Worm (Caenorhabditis elegans) whole organism, L4 larva: ENCODE results near the gene T15H9.5.

Experiments used
- F26F4.8 ChIP-seq: fragments of 200-800 bp; sonication (Bioruptor generic); conservative IDR thresholded peaks from 2 replicates; pipeline ENCODE4 v1.3.6; 2022; ENCODE audit warnings: missing genetic modification characterization, missing compliant biosample characterization
- T20F7.1 ChIP-seq: fragments of 200-800 bp; sonication (Bioruptor generic); optimal IDR thresholded peaks from 2 replicates; lab custom pipeline; 2018; ENCODE audit warnings: mild to moderate bottlenecking, missing genetic modification characterization, missing compliant biosample characterization
- Y48G9A.11 ChIP-seq: fragments of 200-800 bp; sonication (Bioruptor generic); IDR thresholded peaks from 2 replicates; pipeline ENCODE4 v1.3.6; 2022; ENCODE audit warnings: missing genetic modification reagents, missing genetic modification characterization, missing compliant biosample characterization
- aha-1 ChIP-seq: fragments of 150-350 bp; peaks from one replicate; lab custom pipeline; 2014; ENCODE audit warnings: missing biosample characterization, missing genetic modification characterization
- ceh-20 ChIP-seq: fragments of 200-800 bp; sonication (Bioruptor generic); IDR thresholded peaks from 2 replicates; pipeline ENCODE4 v1.3.6; 2022; ENCODE audit warnings: missing genetic modification reagents, missing genetic modification characterization, missing compliant biosample characterization
- ceh-28 ChIP-seq: fragments of 150-350 bp; optimal IDR thresholded peaks from 2 replicates; lab custom pipeline; 2014; ENCODE audit warnings: missing biosample characterization, missing genetic modification reagents, missing genetic modification characterization
- daf-16 ChIP-seq, 3 experiments: sonication (generic microtip); optimal IDR thresholded peaks; 2 replicates each; lab custom pipeline; 2016 to 2017; ENCODE audit warnings: missing genetic modification characterization in 3 of 3, missing genetic modification reagents in 3 of 3, mild to moderate bottlenecking in 2 of 3, missing compliant biosample characterization in 2 of 3, missing biosample characterization in 1 of 3, moderate library complexity in 1 of 3
- daf-19 ChIP-seq: fragments of 200-800 bp; sonication (Bioruptor generic); conservative IDR thresholded peaks from 2 replicates; pipeline ENCODE4 v1.3.6; 2022; ENCODE audit warnings: missing genetic modification characterization, missing compliant biosample characterization
- dmd-6 ChIP-seq: fragments of 200-800 bp; sonication (Bioruptor generic); IDR thresholded peaks from 2 replicates; pipeline ENCODE4 v1.3.6; 2022; ENCODE audit warnings: missing genetic modification reagents, missing genetic modification characterization, missing compliant biosample characterization
- dmd-8 ChIP-seq: fragments of 200-800 bp; sonication (Bioruptor generic); IDR thresholded peaks from 2 replicates; pipeline ENCODE4 v1.3.6; 2022; ENCODE audit warnings: missing genetic modification characterization, missing compliant biosample characterization
- dmd-9 ChIP-seq: fragments of 200-800 bp; sonication (Bioruptor generic); IDR thresholded peaks from 2 replicates; pipeline ENCODE4 v1.3.6; 2022; ENCODE audit warnings: missing genetic modification reagents, missing genetic modification characterization, missing compliant biosample characterization
- dve-1 ChIP-seq: sonication (generic microtip); optimal IDR thresholded peaks from 2 replicates; lab custom pipeline; 2017; ENCODE audit warnings: antibody characterized with exemption, mild to moderate bottlenecking, missing genetic modification characterization, missing compliant biosample characterization; ENCODE audit not compliant: insufficient read depth
- fkh-10 ChIP-seq: fragments of 150-350 bp; optimal IDR thresholded peaks from 2 replicates; lab custom pipeline; 2014; ENCODE audit warnings: missing biosample characterization, missing genetic modification reagents, missing genetic modification characterization
- hif-1 ChIP-seq, 2 experiments: sonication (generic microtip); optimal IDR thresholded peaks; 2 replicates each; lab custom pipeline; 2016 to 2017; ENCODE audit warnings: missing compliant biosample characterization in 2 of 2, missing genetic modification characterization in 2 of 2, missing genetic modification reagents in 2 of 2, missing genotype in 2 of 2, mild to moderate bottlenecking in 1 of 2
- hlh-11 ChIP-seq: fragments of 200-800 bp; sonication (Bioruptor generic); optimal IDR thresholded peaks from 2 replicates; lab custom pipeline; 2018; ENCODE audit warnings: mild to moderate bottlenecking, missing genetic modification characterization, missing compliant biosample characterization
- lim-7 ChIP-seq: fragments of 200-800 bp; sonication (Bioruptor generic); IDR thresholded peaks from 2 replicates; pipeline ENCODE4 v1.3.6; 2022; ENCODE audit warnings: missing genetic modification characterization, missing compliant biosample characterization
- lin-13 ChIP-seq: fragments of 150-350 bp; optimal IDR thresholded peaks from 2 replicates; lab custom pipeline; 2014; ENCODE audit warnings: missing biosample characterization, missing genetic modification reagents, missing genetic modification characterization
- lin-29 ChIP-seq: fragments of 200-800 bp; sonication (Bioruptor generic); IDR thresholded peaks from 2 replicates; pipeline ENCODE4 v1.3.6; 2022; ENCODE audit warnings: missing genetic modification reagents, missing genetic modification characterization, missing compliant biosample characterization
- madf-5 ChIP-seq, 2 experiments: fragments of 200-800 bp; sonication (Bioruptor generic); IDR thresholded peaks; 2 replicates each; pipeline ENCODE4 v1.3.6; 2022; ENCODE audit warnings: missing compliant biosample characterization in 2 of 2, missing genetic modification characterization in 2 of 2
- mdl-1 ChIP-seq, 2 experiments: fragments of 150-350 bp in 1 of 2; sonication (generic microtip) in 1 of 2; optimal IDR thresholded peaks; 2 replicates each; lab custom pipeline; 2014 to 2017; ENCODE audit warnings: missing biosample characterization in 2 of 2, missing genetic modification characterization in 2 of 2
- mep-1 ChIP-seq: fragments of 150-350 bp; sonication (generic microtip); optimal IDR thresholded peaks from 3 replicates; lab custom pipeline; 2014; ENCODE audit warnings: missing biosample characterization, missing genetic modification characterization
- mes-2 ChIP-seq: sonication (generic microtip); optimal IDR thresholded peaks from 2 replicates; lab custom pipeline; 2016; ENCODE audit warnings: missing genotype, mild to moderate bottlenecking, missing genetic modification characterization, missing compliant biosample characterization; ENCODE audit not compliant: poor library complexity, severe bottlenecking
- mxl-3 ChIP-seq: fragments of 200-800 bp; sonication (Bioruptor generic); optimal IDR thresholded peaks from 2 replicates; lab custom pipeline; 2018; ENCODE audit warnings: mild to moderate bottlenecking, missing genetic modification characterization, missing compliant biosample characterization
- nhr-102 ChIP-seq: sonication (generic microtip); optimal IDR thresholded peaks from 2 replicates; lab custom pipeline; 2016; ENCODE audit warnings: mild to moderate bottlenecking, missing genetic modification characterization, moderate library complexity, missing compliant biosample characterization
- nhr-11 ChIP-seq: fragments of 150-350 bp; optimal IDR thresholded peaks from 2 replicates; lab custom pipeline; 2014; ENCODE audit warnings: missing biosample characterization, missing genetic modification characterization
- nhr-25 ChIP-seq: sonication (generic microtip); optimal IDR thresholded peaks from 2 replicates; lab custom pipeline; 2017; ENCODE audit warnings: missing genetic modification characterization, mild to moderate bottlenecking, missing compliant biosample characterization, antibody characterized with exemption, moderate library complexity, borderline replicate concordance; ENCODE audit not compliant: insufficient read depth
- nhr-28 ChIP-seq: fragments of 150-350 bp; optimal IDR thresholded peaks from 2 replicates; lab custom pipeline; 2014; ENCODE audit warnings: missing biosample characterization, missing genetic modification characterization
- nhr-48 ChIP-seq: sonication (generic microtip); optimal IDR thresholded peaks from 2 replicates; lab custom pipeline; 2016; ENCODE audit warnings: mild to moderate bottlenecking, missing genetic modification characterization, missing compliant biosample characterization
- nhr-6 ChIP-seq: fragments of 150-350 bp; optimal IDR thresholded peaks from 2 replicates; lab custom pipeline; 2014; ENCODE audit warnings: missing biosample characterization, missing genetic modification characterization
- php-3 ChIP-seq: fragments of 200-800 bp; sonication (Bioruptor generic); IDR thresholded peaks from 2 replicates; pipeline ENCODE4 v1.3.6; 2022; ENCODE audit warnings: missing genetic modification reagents, missing genetic modification characterization, missing compliant biosample characterization
- pqm-1 ChIP-seq: sonication (generic microtip); optimal IDR thresholded peaks from 2 replicates; lab custom pipeline; 2017; ENCODE audit warnings: missing biosample characterization, missing genetic modification characterization
- rbr-2 ChIP-seq: sonication (generic microtip); optimal IDR thresholded peaks from 2 replicates; lab custom pipeline; 2016; ENCODE audit warnings: missing genotype, missing genetic modification characterization, missing compliant biosample characterization
- sdz-12 ChIP-seq: fragments of 200-800 bp; sonication (Bioruptor generic); optimal IDR thresholded peaks from 2 replicates; lab custom pipeline; 2018; ENCODE audit warnings: mild to moderate bottlenecking, missing genetic modification characterization, missing compliant biosample characterization
- set-16 ChIP-seq: fragments of 200-800 bp; sonication (Bioruptor generic); IDR thresholded peaks from 2 replicates; pipeline ENCODE4 v1.3.6; 2022; ENCODE audit warnings: missing genetic modification reagents, missing genetic modification characterization, missing compliant biosample characterization
- snpc-4 ChIP-seq: fragments of 150-350 bp; optimal IDR thresholded peaks from 2 replicates; lab custom pipeline; 2014; ENCODE audit warnings: missing biosample characterization, missing genetic modification characterization
- tra-1 ChIP-seq: fragments of 200-800 bp; sonication (Bioruptor generic); IDR thresholded peaks from 2 replicates; pipeline ENCODE4 v1.3.6; 2022; ENCODE audit warnings: missing genetic modification reagents, missing genetic modification characterization, missing compliant biosample characterization
- unc-62 ChIP-seq, 3 experiments: fragments of 150-350 bp in 1 of 3; sonication (generic microtip); optimal IDR thresholded peaks in 2 of 3; peaks in 1 of 3; 1 replicate in 1 of 3; 2 replicates in 2 of 3; lab custom pipeline; 2014 to 2017; ENCODE audit warnings: missing biosample characterization in 3 of 3, missing genetic modification characterization in 3 of 3, missing genetic modification reagents in 3 of 3, missing genotype in 1 of 3
- ztf-7 ChIP-seq: fragments of 150-350 bp; optimal IDR thresholded peaks from 2 replicates; lab custom pipeline; 2014; ENCODE audit warnings: missing biosample characterization, missing genetic modification characterization

The T15H9.5 gene

DNA sequence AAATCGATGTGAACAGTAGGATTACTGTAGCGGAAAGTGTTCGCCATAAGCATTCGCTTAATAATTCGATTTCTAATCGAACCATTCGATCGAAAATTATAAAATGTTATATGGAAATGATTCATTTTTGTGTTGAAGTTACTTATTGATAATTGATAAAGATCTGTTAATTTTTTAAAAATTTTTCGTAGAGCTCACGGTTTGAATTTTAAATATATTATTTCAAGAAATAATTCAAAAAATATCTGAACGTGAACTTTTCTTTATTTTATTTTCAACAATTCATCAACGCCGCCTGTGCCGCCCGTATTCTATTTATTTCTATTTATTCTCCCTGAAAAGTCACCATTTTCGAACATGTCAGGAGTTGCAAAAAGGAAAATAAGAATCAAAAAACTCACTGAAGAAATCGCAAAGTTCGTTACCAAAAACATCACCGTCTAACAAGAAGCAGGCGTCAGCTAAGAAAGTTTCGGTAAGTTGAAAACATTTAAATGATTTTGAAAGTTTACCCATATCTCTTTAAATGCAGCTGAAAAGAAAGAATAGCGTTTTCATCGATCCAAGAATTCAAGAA, at the start of gene T15H9.5, which contains the start of gene T15H9.4:
T15H9.5 (minus strand) TSS at position 101 of the 577 bp plus-strand sequence.
T15H9.4 (plus strand) TSS at position 527 of the 577 bp plus-strand sequence.
- TF ChIP-seq rbr-2 (tag; lab: Kevin White, UChicago): no peak
- no peak for TF ChIP-seq tra-1 (GFP tag; lab: Robert Waterston, UW)
- TF ChIP-seq snpc-4: no peak
- TF ChIP-seq nhr-6: no peak
- no peak for TF ChIP-seq set-16 (GFP tag; lab: Robert Waterston, UW)
- TF ChIP-seq sdz-12 (GFP tag; lab: Kevin White, UChicago): no peak
- no peak for TF ChIP-seq mes-2 (tag; lab: Kevin White, UChicago)
- no peak for TF ChIP-seq lim-7 (GFP tag; lab: Robert Waterston, UW)
- TF ChIP-seq Y48G9A.11 (GFP tag; lab: Robert Waterston, UW): no peak
- TF ChIP-seq daf-19 (GFP tag; lab: Robert Waterston, UW): no peak
- no peak for TF ChIP-seq fkh-10
- no peak for TF ChIP-seq dmd-8 (GFP tag; lab: Robert Waterston, UW)
- TF ChIP-seq lin-29 (GFP tag; lab: Robert Waterston, UW): no peak
- no peak for TF ChIP-seq nhr-11 (tag; lab: Kevin White, UChicago)

DNA sequence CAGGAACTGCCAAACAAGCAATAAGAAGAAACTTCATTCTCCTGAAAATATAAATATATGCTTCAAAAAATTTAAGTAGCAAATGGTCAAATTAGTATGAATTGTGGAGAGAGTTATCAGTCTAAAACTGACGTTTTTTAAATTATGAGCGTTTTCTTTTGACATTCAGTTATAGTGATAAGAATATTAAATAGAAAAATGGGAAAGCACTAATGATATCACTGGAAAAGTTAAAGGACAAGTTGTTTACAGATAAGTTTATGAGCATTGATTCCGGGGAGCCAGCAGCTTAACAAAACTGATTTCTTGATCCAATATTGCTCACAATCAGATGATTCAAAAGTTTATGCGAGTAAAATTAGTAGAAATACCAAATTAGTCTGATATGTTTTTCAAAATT, 49.1 kb upstream of the T15H9.5 start, which contains the start of gene ZK1320.3:
ZK1320.3 (minus strand) TSS at position 41 of the 400 bp plus-strand sequence.
- no peak for TF ChIP-seq ztf-7 (tag; lab: Kevin White, UChicago)
- peak; percentile 64 for TF ChIP-seq dmd-6 (GFP tag; lab: Robert Waterston, UW)
- TF ChIP-seq nhr-48 (tag; lab: Kevin White, UChicago): no peak
- TF ChIP-seq unc-62 (GFP tag; optimal IDR thresholded peaks at IDR 0.05 in 1 of 2; lab: Kevin White, UChicago): peak in 1 of 2 experiments; percentile 94
- no peak for TF ChIP-seq unc-62 (tag; optimal IDR thresholded peaks at IDR 0.05; lab: Kevin White, UChicago)
- TF ChIP-seq pqm-1: peak; percentile 56
- peak; percentile 58 for TF ChIP-seq dve-1
- no peak for TF ChIP-seq daf-16 (GFP tag; optimal IDR thresholded peaks at IDR 0.05; lab: Kevin White, UChicago)
- TF ChIP-seq daf-16 (tag; optimal IDR thresholded peaks at IDR 0.05; lab: Kevin White, UChicago): peak; percentile 71
- TF ChIP-seq nhr-28: peak; percentile 45

DNA sequence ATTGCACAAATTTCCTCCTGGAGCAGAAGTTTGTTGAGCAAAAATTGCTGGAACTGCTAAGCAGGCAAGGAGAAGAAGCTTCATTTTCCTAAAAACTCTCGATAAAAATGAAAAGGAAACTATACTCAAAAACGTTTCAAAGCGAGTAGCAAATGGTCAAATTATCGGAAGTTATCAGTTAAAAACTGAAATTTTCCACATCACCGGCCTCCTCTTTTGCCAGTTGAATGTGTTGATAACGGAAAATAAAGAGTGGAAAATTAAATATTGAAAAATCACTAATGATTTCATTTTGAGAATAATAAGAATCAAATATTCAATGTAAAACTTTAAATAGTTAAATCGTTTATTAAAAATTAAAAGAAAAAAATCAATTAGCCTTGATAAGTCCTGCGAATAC, 47.7 kb upstream of the T15H9.5 start, which contains the start of gene ZK1320.2:
ZK1320.2 (minus strand) TSS at position 88 of the 400 bp plus-strand sequence.
- peak; percentile 48; the same call in 1 of the 2 replicates for TF ChIP-seq dmd-6 (GFP tag; lab: Robert Waterston, UW)
- TF ChIP-seq nhr-28: peak; percentile 55
- TF ChIP-seq dve-1: peak; percentile 17
- TF ChIP-seq ceh-28 (tag; lab: Kevin White, UChicago): no peak
- peak; percentile 69 for TF ChIP-seq pqm-1
- no peak for TF ChIP-seq daf-16 (GFP tag; optimal IDR thresholded peaks at IDR 0.05; lab: Kevin White, UChicago)
- TF ChIP-seq daf-16 (tag; optimal IDR thresholded peaks at IDR 0.05; lab: Kevin White, UChicago): peak; percentile 43
- no peak for TF ChIP-seq hif-1 (tag; optimal IDR thresholded peaks at IDR 0.05; lab: Kevin White, UChicago)

DNA sequence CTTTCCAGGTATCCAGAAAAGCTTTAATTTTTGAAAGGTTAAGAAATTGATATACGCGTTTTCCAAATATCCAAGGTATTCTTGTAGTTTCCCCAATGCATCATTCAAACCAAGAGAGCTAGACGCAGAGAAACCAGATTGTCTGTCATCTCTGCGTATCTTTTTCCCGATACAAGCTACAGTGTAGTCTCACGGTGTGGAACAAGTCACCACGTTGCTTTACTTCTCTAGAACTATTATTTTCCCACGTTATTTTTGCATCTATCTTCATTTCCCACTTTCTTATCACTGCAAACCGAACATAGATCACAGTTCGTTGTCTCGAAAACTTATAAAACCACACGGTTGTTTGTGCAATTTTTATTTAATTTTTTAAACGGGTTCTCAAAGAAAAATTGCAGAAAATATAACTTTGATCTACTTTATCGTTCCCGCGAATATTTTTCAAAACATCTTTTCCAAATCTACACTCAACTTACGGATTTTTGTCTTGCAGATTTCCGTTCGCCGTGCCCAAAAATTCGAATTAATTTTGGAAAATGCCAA, 45.0 kb upstream of the T15H9.5 start, which contains the start of gene gstk-1:
gstk-1 (plus strand) TSS at position 496 of the 546 bp plus-strand sequence.
- TF ChIP-seq ceh-20: peak; percentile 47; the same call in 1 of the 2 replicates
- no peak for TF ChIP-seq set-16 (GFP tag; lab: Robert Waterston, UW)
- TF ChIP-seq madf-5 (GFP tag; IDR thresholded peaks at IDR 0.05; lab: Robert Waterston, UW): no peak
- TF ChIP-seq F26F4.8 (GFP tag; lab: Robert Waterston, UW): no peak
- peak; percentile 98 for TF ChIP-seq mxl-3 (GFP tag; lab: Kevin White, UChicago)
- TF ChIP-seq lin-13 (GFP tag; lab: Kevin White, UChicago): peak; percentile 84
- peak in 1 of 2 experiments; percentile 3 for TF ChIP-seq unc-62 (GFP tag; optimal IDR thresholded peaks at IDR 0.05 in 1 of 2; lab: Kevin White, UChicago)
- TF ChIP-seq unc-62 (tag; optimal IDR thresholded peaks at IDR 0.05; lab: Kevin White, UChicago): no peak
- TF ChIP-seq mdl-1 (tag; optimal IDR thresholded peaks at IDR 0.05; lab: Kevin White, UChicago): peak in 1 of 2 experiments; percentile 60
- peak; percentile 30 for TF ChIP-seq mep-1
- 0 out of 2 replicates have a peak, but pooled peaks have one; percentile 25 for TF ChIP-seq dmd-8 (GFP tag; lab: Robert Waterston, UW)
- TF ChIP-seq aha-1: peak; percentile 2
- TF ChIP-seq php-3 (GFP tag; lab: Robert Waterston, UW): peak; percentile 55; the same call in 1 of the 2 replicates
- no peak for TF ChIP-seq dmd-9 (GFP tag; lab: Robert Waterston, UW)
- TF ChIP-seq dve-1: peak; percentile 58
- TF ChIP-seq hlh-11: peak; percentile 68
- TF ChIP-seq daf-16 (GFP tag; optimal IDR thresholded peaks at IDR 0.05; lab: Kevin White, UChicago): no peak
- TF ChIP-seq daf-16 (tag; optimal IDR thresholded peaks at IDR 0.05; lab: Kevin White, UChicago): peak; percentile 65
- TF ChIP-seq nhr-102 (tag; lab: Kevin White, UChicago): peak; percentile 36
- TF ChIP-seq nhr-28: peak; percentile 62
- TF ChIP-seq T20F7.1 (GFP tag; lab: Kevin White, UChicago): peak; percentile 16
- no peak for TF ChIP-seq nhr-25 (tag; lab: Kevin White, UChicago)
- TF ChIP-seq pqm-1: peak; percentile 22
- peak; percentile 67 for TF ChIP-seq nhr-48 (tag; lab: Kevin White, UChicago)
- peak; percentile 90 for TF ChIP-seq dmd-6 (GFP tag; lab: Robert Waterston, UW)
